Fruit fly (Drosophila melanogaster) whole organism, embryonic: Measurements from ENCODE around the gene Gr93d.

Experiments used
- BtbVII ChIP-seq: fragments of 200-800 bp; sonication (Bioruptor generic); optimal IDR thresholded peaks from 3 replicates; lab custom pipeline; 2017; ENCODE audit warnings: missing biosample characterization, mild to moderate bottlenecking, missing genetic modification characterization
- CG10431 ChIP-seq: fragments of 200-800 bp; sonication (Bioruptor generic); optimal IDR thresholded peaks from 3 replicates; lab custom pipeline; 2018; ENCODE audit warnings: missing biosample characterization, mild to moderate bottlenecking, missing genetic modification characterization
- CG11560 ChIP-seq: fragments of 200-800 bp; sonication (Bioruptor generic); IDR thresholded peaks from 3 replicates; pipeline ENCODE4 v1.3.6; 2022; ENCODE audit warnings: missing biosample characterization, missing genetic modification characterization
- CG12155 ChIP-seq: fragments of 200-800 bp; sonication (Bioruptor generic); optimal IDR thresholded peaks from 3 replicates; lab custom pipeline; 2016; ENCODE audit warnings: missing biosample characterization, missing genetic modification characterization
- CG14050 ChIP-seq: fragments of 200-800 bp; sonication (Bioruptor generic); IDR thresholded peaks from 3 replicates; pipeline ENCODE4 v1.3.6; 2022; ENCODE audit warnings: missing biosample characterization, missing genetic modification characterization
- CG15479 ChIP-seq: fragments of 200-800 bp; sonication (Bioruptor generic); optimal IDR thresholded peaks from 3 replicates; lab custom pipeline; 2019; ENCODE audit warnings: missing biosample characterization, mild to moderate bottlenecking, missing genetic modification characterization, moderate library complexity
- CG17186 ChIP-seq: fragments of 200-800 bp; sonication (Bioruptor generic); optimal IDR thresholded peaks from 3 replicates; lab custom pipeline; 2017; ENCODE audit warnings: missing biosample characterization, missing genetic modification reagents, missing genetic modification characterization
- CG1792 ChIP-seq: fragments of 200-800 bp; sonication (Bioruptor generic); optimal IDR thresholded peaks from 2 replicates; lab custom pipeline; 2016; ENCODE audit warnings: missing biosample characterization, missing genetic modification characterization
- CG18011 ChIP-seq: fragments of 200-800 bp; sonication (Bioruptor generic); optimal IDR thresholded peaks from 2 replicates; lab custom pipeline; 2017; ENCODE audit warnings: missing biosample characterization, missing genetic modification characterization, mild to moderate bottlenecking, moderate library complexity, missing genotype
- CG30431 ChIP-seq: fragments of 200-800 bp; sonication (Bioruptor generic); optimal IDR thresholded peaks from 2 replicates; lab custom pipeline; 2017; ENCODE audit warnings: missing biosample characterization, missing genetic modification characterization
- CG3281 ChIP-seq: fragments of 200-800 bp; sonication (Bioruptor generic); optimal IDR thresholded peaks from 3 replicates; lab custom pipeline; 2017; ENCODE audit warnings: missing biosample characterization, mild to moderate bottlenecking, missing genetic modification characterization
- CG3995 ChIP-seq: fragments of 200-800 bp; sonication (Bioruptor generic); optimal IDR thresholded peaks from 3 replicates; lab custom pipeline; 2016; ENCODE audit warnings: missing biosample characterization, missing genetic modification characterization
- CG42726 ChIP-seq: fragments of 200-800 bp; sonication (Bioruptor generic); IDR thresholded peaks from 2 replicates; pipeline ENCODE4 v1.3.6; 2022; ENCODE audit warnings: missing biosample characterization, missing genetic modification characterization; ENCODE audit not compliant: partially characterized antibody
- CG4820 ChIP-seq: fragments of 200-800 bp; sonication (Bioruptor generic); optimal IDR thresholded peaks from 3 replicates; lab custom pipeline; 2016; ENCODE audit warnings: missing biosample characterization, missing genetic modification characterization
- CG5180 ChIP-seq: fragments of 200-800 bp; sonication (Bioruptor generic); optimal IDR thresholded peaks from 3 replicates; lab custom pipeline; 2017; ENCODE audit warnings: missing biosample characterization, missing genetic modification characterization, mild to moderate bottlenecking, moderate library complexity, missing genetic modification reagents
- CG6791 ChIP-seq: fragments of 200-800 bp; sonication (Bioruptor generic); IDR thresholded peaks from 3 replicates; pipeline ENCODE4 v1.3.6; 2022; ENCODE audit warnings: missing biosample characterization, missing genetic modification characterization; ENCODE audit not compliant: partially characterized antibody
- CG8089 ChIP-seq: fragments of 200-800 bp; sonication (Bioruptor generic); optimal IDR thresholded peaks from 3 replicates; lab custom pipeline; 2016; ENCODE audit warnings: missing biosample characterization, missing genetic modification characterization
- CG8388 ChIP-seq: fragments of 200-800 bp; sonication (Bioruptor generic); optimal IDR thresholded peaks from 2 replicates; lab custom pipeline; 2019; ENCODE audit warnings: missing biosample characterization, mild to moderate bottlenecking, missing genetic modification characterization, moderate library complexity
- CG8478 ChIP-seq: fragments of >200 bp; optimal IDR thresholded peaks from 2 replicates; lab custom pipeline; 2018
- CG8924 ChIP-seq: fragments of 200-800 bp; optimal IDR thresholded peaks from 3 replicates; lab custom pipeline; 2019; ENCODE audit warnings: missing biosample characterization, mild to moderate bottlenecking, missing genetic modification characterization, moderate library complexity
- CG9817 ChIP-seq: fragments of 200-800 bp; sonication (Bioruptor generic); optimal IDR thresholded peaks from 2 replicates; lab custom pipeline; 2018; ENCODE audit warnings: missing biosample characterization, mild to moderate bottlenecking, missing genetic modification characterization, moderate library complexity
- CrebB ChIP-seq: fragments of 200-800 bp; sonication (Bioruptor generic); optimal IDR thresholded peaks from 3 replicates; lab custom pipeline; 2018; ENCODE audit warnings: missing biosample characterization, mild to moderate bottlenecking, missing genetic modification characterization
- Dbx ChIP-seq: fragments of 200-800 bp; sonication (Bioruptor generic); IDR thresholded peaks from 3 replicates; pipeline ENCODE4 v1.3.6; 2022; ENCODE audit warnings: missing biosample characterization, missing genetic modification characterization
- Doc3 ChIP-seq: fragments of 200-800 bp; sonication (Bioruptor generic); IDR thresholded peaks from 3 replicates; pipeline ENCODE4 v1.3.6; 2022; ENCODE audit warnings: missing biosample characterization, missing genetic modification characterization; ENCODE audit not compliant: partially characterized antibody
- Elba2 ChIP-seq: fragments of 200-800 bp; sonication (Bioruptor generic); optimal IDR thresholded peaks from 3 replicates; lab custom pipeline; 2016; ENCODE audit warnings: missing biosample characterization, missing genetic modification characterization
- Gsc ChIP-seq: fragments of 200-800 bp; sonication (Bioruptor generic); IDR thresholded peaks from 2 replicates; pipeline ENCODE4 v1.3.6; 2022; ENCODE audit warnings: missing biosample characterization, missing genetic modification characterization
- Jarid2 ChIP-seq: fragments of 200-800 bp; sonication (Bioruptor generic); optimal IDR thresholded peaks from 3 replicates; lab custom pipeline; 2017; ENCODE audit warnings: mild to moderate bottlenecking, missing biosample characterization, missing genetic modification reagents, missing genetic modification characterization
- PHDP ChIP-seq: fragments of 200-800 bp; sonication (Bioruptor generic); optimal IDR thresholded peaks from 3 replicates; lab custom pipeline; 2018; ENCODE audit warnings: missing biosample characterization, mild to moderate bottlenecking, missing genetic modification characterization, moderate library complexity
- Spps ChIP-seq: fragments of 200-800 bp; sonication (Bioruptor generic); optimal IDR thresholded peaks from 2 replicates; lab custom pipeline; 2018; ENCODE audit warnings: missing biosample characterization, mild to moderate bottlenecking, missing genetic modification characterization
- Trl ChIP-seq, 3 experiments: fragments of >200 bp in 2 of 3; fragments of 200-800 bp in 1 of 3; sonication (Bioruptor generic) in 1 of 3; optimal IDR thresholded peaks; 2 replicates in 1 of 3; 3 replicates in 2 of 3; lab custom pipeline; 2016 to 2017; ENCODE audit warnings: missing biosample characterization in 1 of 3, missing genetic modification characterization in 1 of 3
- YL-1 ChIP-seq: fragments of 200-800 bp; sonication (Bioruptor generic); optimal IDR thresholded peaks from 3 replicates; lab custom pipeline; 2017; ENCODE audit warnings: missing biosample characterization, mild to moderate bottlenecking, missing genetic modification characterization
- ase ChIP-seq: fragments of 200-800 bp; sonication (Bioruptor generic); IDR thresholded peaks from 3 replicates; pipeline ENCODE4 v1.3.6; 2022; ENCODE audit warnings: missing biosample characterization, missing genetic modification characterization
- dpn ChIP-seq, 2 experiments: fragments of 200-800 bp; sonication (Bioruptor generic); optimal IDR thresholded peaks; 3 replicates each; lab custom pipeline; 2016; ENCODE audit warnings: missing biosample characterization in 2 of 2, missing genetic modification characterization in 2 of 2
- eyg ChIP-seq: fragments of 200-800 bp; sonication (Bioruptor generic); optimal IDR thresholded peaks from 3 replicates; lab custom pipeline; 2016; ENCODE audit warnings: missing biosample characterization, missing genetic modification characterization
- fru ChIP-seq: fragments of >200 bp; optimal IDR thresholded peaks from 2 replicates; lab custom pipeline; 2017
- gem ChIP-seq: fragments of 200-800 bp; sonication (Bioruptor generic); optimal IDR thresholded peaks from 2 replicates; lab custom pipeline; 2019; ENCODE audit warnings: missing biosample characterization, mild to moderate bottlenecking, missing genetic modification characterization, moderate library complexity
- hb ChIP-seq: fragments of 200-800 bp; sonication (Bioruptor generic); IDR thresholded peaks from 3 replicates; pipeline ENCODE4 v1.3.6; 2022; ENCODE audit warnings: missing biosample characterization, missing genetic modification characterization; ENCODE audit not compliant: partially characterized antibody
- mirr ChIP-seq: fragments of 200-800 bp; sonication (Bioruptor generic); optimal IDR thresholded peaks from 3 replicates; lab custom pipeline; 2018; ENCODE audit warnings: missing biosample characterization, mild to moderate bottlenecking, missing genetic modification characterization
- nerfin-2 ChIP-seq: fragments of 200-800 bp; sonication (Bioruptor generic); IDR thresholded peaks from 2 replicates; pipeline ENCODE4 v1.3.6; 2022; ENCODE audit warnings: missing biosample characterization, missing genetic modification characterization; ENCODE audit not compliant: partially characterized antibody
- odd ChIP-seq: fragments of 200-800 bp; sonication (Bioruptor generic); optimal IDR thresholded peaks from 2 replicates; lab custom pipeline; 2017; ENCODE audit warnings: missing biosample characterization, mild to moderate bottlenecking, missing genetic modification characterization
- pan ChIP-seq, 4 experiments: fragments of >200 bp in 3 of 4; fragments of 200-800 bp in 1 of 4; sonication (Bioruptor generic) in 1 of 4; optimal IDR thresholded peaks in 3 of 4; IDR thresholded peaks in 1 of 4; 2 replicates each; pipeline versions ENCODE4 v1.3.6 to Lab custom; 2017 to 2022; ENCODE audit warnings: missing biosample characterization in 2 of 4, missing genetic modification characterization in 2 of 4, mixed read lengths in 1 of 4
- pnt ChIP-seq: fragments of 200-800 bp; sonication (Bioruptor generic); optimal IDR thresholded peaks from 3 replicates; lab custom pipeline; 2016; ENCODE audit warnings: missing biosample characterization, missing genetic modification characterization
- pros ChIP-seq: fragments of 200-800 bp; sonication (Bioruptor generic); optimal IDR thresholded peaks from 3 replicates; lab custom pipeline; 2019; ENCODE audit warnings: missing biosample characterization, mild to moderate bottlenecking, missing genetic modification characterization, moderate library complexity
- pum ChIP-seq: fragments of 200-800 bp; sonication (Bioruptor generic); optimal IDR thresholded peaks from 2 replicates; lab custom pipeline; 2016; ENCODE audit warnings: missing biosample characterization, missing genetic modification characterization
- scrt ChIP-seq: fragments of 200-800 bp; sonication (Bioruptor generic); optimal IDR thresholded peaks from 2 replicates; lab custom pipeline; 2018; ENCODE audit warnings: missing biosample characterization, mild to moderate bottlenecking, missing genetic modification characterization, moderate library complexity
- sens-2 ChIP-seq: fragments of 200-800 bp; sonication (Bioruptor generic); IDR thresholded peaks from 2 replicates; pipeline ENCODE4 v1.3.6; 2022; ENCODE audit warnings: missing biosample characterization, missing genetic modification characterization
- so ChIP-seq: fragments of 200-800 bp; sonication (Bioruptor generic); IDR thresholded peaks from 3 replicates; pipeline ENCODE4 v1.3.6; 2022; ENCODE audit warnings: missing biosample characterization, missing genetic modification characterization
- twi ChIP-seq: fragments of 200-800 bp; optimal IDR thresholded peaks from 2 replicates; lab custom pipeline; 2019; ENCODE audit warnings: missing biosample characterization, mild to moderate bottlenecking, missing genetic modification characterization, moderate library complexity
- vnd ChIP-seq: fragments of 200-800 bp; sonication (Bioruptor generic); IDR thresholded peaks from 3 replicates; pipeline ENCODE4 v1.3.6; 2022; ENCODE audit warnings: missing biosample characterization, missing genetic modification characterization; ENCODE audit not compliant: partially characterized antibody
- zen ChIP-seq: fragments of 200-800 bp; sonication (Bioruptor generic); optimal IDR thresholded peaks from 3 replicates; lab custom pipeline; 2018; ENCODE audit warnings: missing biosample characterization, mild to moderate bottlenecking, missing genetic modification characterization, moderate library complexity

Gene Gr93d

DNA sequence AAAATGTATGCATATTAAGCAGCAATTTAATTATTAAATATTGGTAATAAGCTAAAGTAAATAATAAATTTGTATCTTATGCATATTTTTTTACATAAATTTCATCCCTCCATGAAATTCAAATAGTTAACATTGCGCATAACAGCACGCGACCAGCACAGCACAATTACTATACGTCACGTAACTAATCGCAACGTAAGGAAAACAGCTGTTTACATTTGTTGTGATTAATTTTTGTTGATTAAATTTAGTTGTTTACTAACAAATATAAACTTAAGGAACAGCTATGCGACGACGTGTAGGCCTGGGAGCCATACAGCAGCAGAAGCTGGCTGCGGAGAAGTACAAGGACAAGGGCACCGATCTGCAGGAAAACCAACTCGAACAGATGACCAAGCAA lies 18.5 kb upstream of the Gr93d start, which contains the start of gene lsn (continued):
- TF ChIP-seq CG9817 (tag; lab: Kevin White, UChicago) (no peak), CG12155 (GFP tag; lab: Kevin White, UChicago) (no peak), pnt (GFP tag; lab: Kevin White, UChicago) (no peak), vnd (no peak), CG8924 (no peak), Dbx (GFP tag; lab: Robert Waterston, UW) (no peak; the same call in 2 of the 3 replicates), gem (tag; lab: Kevin White, UChicago) (peak; percentile 39), ase (GFP tag; lab: Robert Waterston, UW) (no peak), YL-1 (GFP tag; lab: Kevin White, UChicago) (peak; percentile 1), Elba2 (GFP tag; lab: Kevin White, UChicago) (no peak), CG11560 (tag; lab: Robert Waterston, UW) (no peak), CG3281 (peak; percentile 40), CG15479 (GFP tag; lab: Kevin White, UChicago) (no peak), CG3995 (GFP tag; lab: Kevin White, UChicago) (no peak), pum (GFP tag; lab: Kevin White, UChicago) (no peak), Doc3 (GFP tag; lab: Robert Waterston, UW) (no peak), CG8478 (lab: Kevin White, UChicago) (no peak), CG18011 (GFP tag; lab: Kevin White, UChicago) (no peak), zen (tag; lab: Kevin White, UChicago) (no peak), fru (lab: Kevin White, UChicago) (no peak), dpn (GFP tag; optimal IDR thresholded peaks at IDR 0.05; lab: Kevin White, UChicago) (no peak), hb (GFP tag; lab: Robert Waterston, UW) (no peak), CG17186 (GFP tag; lab: Kevin White, UChicago) (peak; percentile 99), CG42726 (GFP tag; lab: Robert Waterston, UW) (no peak), Spps (no peak), CG8089 (GFP tag; lab: Kevin White, UChicago) (no peak), CG8388 (GFP tag; lab: Kevin White, UChicago) (no peak), Jarid2 (GFP tag; lab: Kevin White, UChicago) (no peak), PHDP (tag; lab: Kevin White, UChicago) (peak; percentile 71), mirr (no peak), sens-2 (no peak), CG1792 (GFP tag; lab: Kevin White, UChicago) (no peak), CG10431 (no peak), CG6791 (no peak), pan (optimal IDR thresholded peaks at IDR 0.05; lab: Kevin White, UChicago) (no peak), pan (GFP tag; optimal IDR thresholded peaks at IDR 0.05 in 1 of 2, IDR thresholded peaks at IDR 0.05 in 1 of 2) (no peak), so (GFP tag; lab: Robert Waterston, UW) (no peak), odd (GFP tag; lab: Kevin White, UChicago) (peak; percentile 38), Trl (optimal IDR thresholded peaks at IDR 0.05; lab: Kevin White, UChicago) (no peak), Trl (GFP tag; optimal IDR thresholded peaks at IDR 0.05; lab: Kevin White, UChicago) (no peak), twi (tag; lab: Kevin White, UChicago) (peak; percentile 15), CrebB (peak; percentile 35), BtbVII (GFP tag; lab: Kevin White, UChicago) (no peak), pros (GFP tag; lab: Kevin White, UChicago) (no peak), CG5180 (GFP tag; lab: Kevin White, UChicago) (no peak), scrt (GFP tag; lab: Kevin White, UChicago) (no peak), CG4820 (GFP tag; lab: Kevin White, UChicago) (no peak), eyg (GFP tag; lab: Kevin White, UChicago) (no peak), CG30431 (GFP tag; lab: Kevin White, UChicago) (no peak), Gsc (no peak), CG14050 (no peak), nerfin-2 (GFP tag; lab: Robert Waterston, UW) (no peak)
